Worm (Caenorhabditis elegans) whole organism, L2 larva: ENCODE results near the gene F35H10.3.

Experiments used
- aly-2 ChIP-seq: fragments of 150-350 bp; optimal IDR thresholded peaks from 2 replicates; lab custom pipeline; 2014; ENCODE audit warnings: missing biosample characterization, missing genetic modification characterization
- ceh-16 ChIP-seq: fragments of 150-350 bp; optimal IDR thresholded peaks from 2 replicates; lab custom pipeline; 2014; ENCODE audit warnings: missing biosample characterization, missing genetic modification characterization
- dmd-4 ChIP-seq: sonication (generic microtip); optimal IDR thresholded peaks from 2 replicates; lab custom pipeline; 2017; ENCODE audit warnings: missing biosample characterization, missing genetic modification characterization
- elt-1 ChIP-seq: fragments of 150-350 bp; optimal IDR thresholded peaks from 2 replicates; lab custom pipeline; 2014; ENCODE audit warnings: missing biosample characterization, missing genetic modification characterization
- elt-3 ChIP-seq: sonication (generic microtip); optimal IDR thresholded peaks from 2 replicates; lab custom pipeline; 2017; ENCODE audit warnings: missing biosample characterization, missing genetic modification characterization
- lin-13 ChIP-seq: fragments of 150-350 bp; optimal IDR thresholded peaks from 2 replicates; lab custom pipeline; 2014; ENCODE audit warnings: missing biosample characterization, missing genetic modification reagents, missing genetic modification characterization
- mab-5 ChIP-seq: fragments of 150-350 bp; optimal IDR thresholded peaks from 2 replicates; lab custom pipeline; 2014; ENCODE audit warnings: missing biosample characterization, missing genetic modification characterization
- nhr-12 ChIP-seq: fragments of 150-350 bp; optimal IDR thresholded peaks from 2 replicates; lab custom pipeline; 2014; ENCODE audit warnings: missing biosample characterization, missing genetic modification characterization
- nhr-129 ChIP-seq: fragments of 150-350 bp; optimal IDR thresholded peaks from 2 replicates; lab custom pipeline; 2014; ENCODE audit warnings: missing biosample characterization, missing genetic modification characterization
- nhr-25 ChIP-seq: fragments of 150-350 bp; sonication (generic microtip); optimal IDR thresholded peaks from 3 replicates; lab custom pipeline; 2014; ENCODE audit warnings: missing biosample characterization, missing genetic modification characterization
- skn-1 ChIP-seq: sonication (generic microtip); optimal IDR thresholded peaks from 2 replicates; lab custom pipeline; 2017; ENCODE audit warnings: missing biosample characterization, missing genetic modification characterization
- snpc-4 ChIP-seq: fragments of 150-350 bp; optimal IDR thresholded peaks from 2 replicates; lab custom pipeline; 2014; ENCODE audit warnings: missing biosample characterization, missing genetic modification characterization
- unc-39 ChIP-seq: fragments of 150-350 bp; optimal IDR thresholded peaks from 2 replicates; lab custom pipeline; 2014; ENCODE audit warnings: missing biosample characterization, missing genetic modification characterization

DNA sequence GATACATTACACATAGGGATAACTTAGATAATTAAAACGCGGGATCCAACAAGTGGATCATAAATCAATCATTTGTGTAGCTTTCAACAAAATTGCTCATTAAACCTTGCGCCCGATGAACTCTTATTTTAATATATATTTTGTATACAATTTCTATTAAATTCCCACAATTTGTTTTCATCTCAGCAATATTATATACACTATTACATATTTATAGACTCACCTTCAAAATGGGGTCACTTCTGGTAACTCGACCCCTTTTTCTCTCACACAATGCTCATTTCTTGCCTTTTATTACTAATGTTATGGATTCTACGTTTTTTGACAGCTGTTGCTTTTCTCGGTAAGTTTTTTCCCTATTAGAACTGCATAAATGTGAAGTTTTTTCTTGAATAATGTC lies 13.9 kb downstream of the F35H10.3 start, which contains the start of gene lgc-6:
- no peak for TF ChIP-seq nhr-129 (tag; lab: Kevin White, UChicago)
- TF ChIP-seq snpc-4, result no peak
- no peak for TF ChIP-seq ceh-16 (tag; lab: Kevin White, UChicago)
- TF ChIP-seq nhr-25 (tag; lab: Kevin White, UChicago), result no peak
- no peak for TF ChIP-seq nhr-12 (tag; lab: Kevin White, UChicago)
- no peak for TF ChIP-seq elt-3 (tag; lab: Kevin White, UChicago)
- TF ChIP-seq elt-1 (tag; lab: Kevin White, UChicago), result no peak
- no peak for TF ChIP-seq dmd-4 (tag; lab: Kevin White, UChicago)
- no peak for TF ChIP-seq skn-1 (tag; lab: Kevin White, UChicago)
- no peak for TF ChIP-seq lin-13
- no peak for TF ChIP-seq mab-5 (tag; lab: Kevin White, UChicago)
- TF ChIP-seq unc-39, result no peak
- no peak for TF ChIP-seq aly-2 (tag; lab: Kevin White, UChicago)
